Fruit fly (Drosophila melanogaster): ENCODE data around the gene Hf.

Gene Hf

dm6 chr2L:19961585-19961984 lies 5.9 kb downstream of the Hf start, which contains the start of gene CG42866:
Gene CG42866, minus strand, starts transcription at chr2L:19961685.
- TF ChIP-seq bab1 (GFP tag; optimal IDR thresholded peaks at IDR 0.05): no peak
- no peak for TF ChIP-seq CG14711 (tag; optimal IDR thresholded peaks at IDR 0.05)
- no peak for TF ChIP-seq toe (GFP tag; optimal IDR thresholded peaks at IDR 0.05)
- no peak for TF ChIP-seq pad (GFP tag; optimal IDR thresholded peaks at IDR 0.05)
- no peak for TF ChIP-seq Mnt (GFP tag; optimal IDR thresholded peaks at IDR 0.05)
- no peak for TF ChIP-seq cic (GFP tag; optimal IDR thresholded peaks at IDR 0.05)
- no peak for TF ChIP-seq Crg-1 (GFP tag; optimal IDR thresholded peaks at IDR 0.05)
- no peak for TF ChIP-seq Hr96 (GFP tag; optimal IDR thresholded peaks at IDR 0.05)
- no peak for TF ChIP-seq CG1620 (GFP tag; optimal IDR thresholded peaks at IDR 0.05)
- TF ChIP-seq CG11617 (GFP tag; optimal IDR thresholded peaks at IDR 0.05): no peak
- no peak for TF ChIP-seq kay (GFP tag; ENCODE audit: borderline replicate concordance)
- no peak for TF ChIP-seq CG33017 (tag; optimal IDR thresholded peaks at IDR 0.05)
- no peak for TF ChIP-seq CG12768 (GFP tag; optimal IDR thresholded peaks at IDR 0.05)
- no peak for TF ChIP-seq CG7045 (GFP tag; optimal IDR thresholded peaks at IDR 0.05)
- TF ChIP-seq CG7101 (tag; optimal IDR thresholded peaks at IDR 0.05): no peak
- TF ChIP-seq tj (GFP tag; optimal IDR thresholded peaks at IDR 0.05): no peak
- TF ChIP-seq CG5204 (GFP tag; optimal IDR thresholded peaks at IDR 0.05): no peak

dm6 chr2L:19960930-19961329 lies 6.6 kb downstream of the Hf start, which contains the start of gene CG34051:
Gene CG34051, minus strand, starts transcription at chr2L:19961030.
- TF ChIP-seq cic (GFP tag; optimal IDR thresholded peaks at IDR 0.05) (no peak), Mnt (GFP tag; optimal IDR thresholded peaks at IDR 0.05) (no peak), kay (GFP tag; ENCODE audit: borderline replicate concordance) (no peak), CG5204 (GFP tag; optimal IDR thresholded peaks at IDR 0.05) (no peak)

dm6 chr2L:19958520-19959161 lies 8.8 kb downstream of the Hf start, which contains the start of gene COX4:
Gene COX4, plus strand, starts transcription at chr2L:19958713.
- TF ChIP-seq CG11617 (GFP tag; optimal IDR thresholded peaks at IDR 0.05): no peak
- no peak for TF ChIP-seq toe (GFP tag; optimal IDR thresholded peaks at IDR 0.05)
- TF ChIP-seq Clk (GFP tag; optimal IDR thresholded peaks at IDR 0.05): no peak
- no peak for TF ChIP-seq kay (GFP tag; ENCODE audit: borderline replicate concordance)
- TF ChIP-seq bab1 (GFP tag; optimal IDR thresholded peaks at IDR 0.05): peak; percentile 20
- no peak for TF ChIP-seq CG7045 (GFP tag; optimal IDR thresholded peaks at IDR 0.05)
- peak; percentile 48 for TF ChIP-seq ovo (GFP tag; optimal IDR thresholded peaks at IDR 0.05)
- no peak for TF ChIP-seq Crg-1 (GFP tag; optimal IDR thresholded peaks at IDR 0.05)

DNA sequence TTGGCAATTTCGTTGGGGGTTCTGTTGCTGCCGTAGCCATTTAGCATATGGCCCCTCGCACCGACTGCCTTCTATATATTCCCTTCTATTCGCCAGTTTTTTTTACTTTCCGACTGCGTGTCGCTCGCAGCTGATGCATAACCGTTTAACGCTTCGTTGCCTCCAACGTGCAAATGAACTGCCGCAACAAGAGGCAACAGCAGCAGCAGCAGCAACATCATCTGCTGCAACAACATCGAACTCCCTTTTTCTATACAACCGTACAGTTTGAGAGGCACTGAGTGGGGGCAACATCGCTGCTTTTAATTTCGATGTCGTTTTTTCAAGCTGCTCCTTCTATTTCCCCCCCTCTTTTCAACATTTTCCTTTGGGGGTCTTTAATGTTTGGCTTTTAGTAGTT lies 15.3 kb downstream of the Hf start:
- TF ChIP-seq Clk (GFP tag; optimal IDR thresholded peaks at IDR 0.05) (no peak), Crg-1 (GFP tag; optimal IDR thresholded peaks at IDR 0.05) (no peak), pad (GFP tag; optimal IDR thresholded peaks at IDR 0.05) (no peak)

DNA sequence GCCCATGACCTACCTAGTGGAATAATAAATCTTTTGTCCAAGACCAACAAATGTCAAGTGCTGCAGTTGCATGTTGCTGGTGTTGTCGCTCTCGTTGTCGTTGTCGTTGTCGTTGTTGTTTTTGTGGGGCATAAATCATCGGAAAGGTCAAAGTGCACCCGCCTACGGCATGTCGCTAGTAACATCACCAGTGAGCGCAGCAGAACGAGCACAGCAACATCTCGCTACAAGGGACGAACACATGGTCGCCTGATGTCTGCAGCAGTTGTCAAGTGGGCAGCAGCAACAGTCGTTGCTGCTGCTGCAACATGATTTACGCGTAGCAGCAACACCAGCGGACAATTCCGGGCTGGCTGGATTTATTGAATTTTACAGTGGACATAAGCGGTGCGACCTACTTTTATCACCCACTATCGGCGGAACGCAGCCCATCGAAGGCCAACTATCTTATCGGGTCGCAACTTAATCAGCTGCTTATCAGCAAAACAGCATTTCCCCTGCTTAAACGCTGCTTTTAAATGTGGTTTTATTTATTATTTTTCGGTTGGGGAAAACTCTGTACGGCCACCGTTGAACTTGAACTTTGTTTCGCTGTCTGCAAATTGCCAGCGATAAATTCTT lies 15.8 kb downstream of the Hf start:
- no peak for TF ChIP-seq Hr96 (GFP tag; optimal IDR thresholded peaks at IDR 0.05)
- TF ChIP-seq Crg-1 (GFP tag; optimal IDR thresholded peaks at IDR 0.05): no peak
- no peak for TF ChIP-seq toe (GFP tag; optimal IDR thresholded peaks at IDR 0.05)
- no peak for TF ChIP-seq Clk (GFP tag; optimal IDR thresholded peaks at IDR 0.05)
- no peak for TF ChIP-seq CG11617 (GFP tag; optimal IDR thresholded peaks at IDR 0.05)
- TF ChIP-seq pad (GFP tag; optimal IDR thresholded peaks at IDR 0.05): peak; percentile 39

- TF ChIP-seq CG14711 (tag; optimal IDR thresholded peaks at IDR 0.05): no peak
- TF ChIP-seq cnc (optimal IDR thresholded peaks at IDR 0.05): no peak
- TF ChIP-seq CG7101 (tag; optimal IDR thresholded peaks at IDR 0.05): no peak
- no peak for TF ChIP-seq pad (GFP tag; optimal IDR thresholded peaks at IDR 0.05)
- no peak for TF ChIP-seq CG33017 (tag; optimal IDR thresholded peaks at IDR 0.05)
- TF ChIP-seq CG1620 (GFP tag; optimal IDR thresholded peaks at IDR 0.05): no peak
- TF ChIP-seq toe (GFP tag; optimal IDR thresholded peaks at IDR 0.05): no peak
- no peak for TF ChIP-seq CG12768 (GFP tag; optimal IDR thresholded peaks at IDR 0.05)
- TF ChIP-seq Crg-1 (GFP tag; optimal IDR thresholded peaks at IDR 0.05): no peak
Observed at dm6 chr2L:19949600-19949999, 17.9 kb downstream of the Hf start.

- TF ChIP-seq Mnt (GFP tag; optimal IDR thresholded peaks at IDR 0.05) (no peak), ovo (GFP tag; optimal IDR thresholded peaks at IDR 0.05) (no peak), CG1620 (GFP tag; optimal IDR thresholded peaks at IDR 0.05) (no peak), Hr96 (GFP tag; optimal IDR thresholded peaks at IDR 0.05) (no peak), CG14711 (tag; optimal IDR thresholded peaks at IDR 0.05) (no peak), Crg-1 (GFP tag; optimal IDR thresholded peaks at IDR 0.05) (no peak), CG7101 (tag; optimal IDR thresholded peaks at IDR 0.05) (no peak), pad (GFP tag; optimal IDR thresholded peaks at IDR 0.05) (no peak), CG12768 (GFP tag; optimal IDR thresholded peaks at IDR 0.05) (no peak), CG11617 (GFP tag; optimal IDR thresholded peaks at IDR 0.05) (no peak), cic (GFP tag; optimal IDR thresholded peaks at IDR 0.05) (no peak), tj (GFP tag; optimal IDR thresholded peaks at IDR 0.05) (no peak), cnc (optimal IDR thresholded peaks at IDR 0.05) (no peak), CG33017 (tag; optimal IDR thresholded peaks at IDR 0.05) (no peak), toe (GFP tag; optimal IDR thresholded peaks at IDR 0.05) (no peak), kay (GFP tag; ENCODE audit: borderline replicate concordance) (no peak), CG7045 (GFP tag; optimal IDR thresholded peaks at IDR 0.05) (no peak), bab1 (GFP tag; optimal IDR thresholded peaks at IDR 0.05) (no peak), CG5204 (GFP tag; optimal IDR thresholded peaks at IDR 0.05) (no peak)
Observed at dm6 chr2L:19947992-19948524, 19.4 kb downstream of the Hf start.
